Fruit fly (Drosophila melanogaster): ENCODE data around the gene js.

Gene js

dm6 chr3R:16341817-16342374 lies 26.2 kb downstream of the js start, which contains the start of the genes SF2 and pad (continued):
- TF ChIP-seq CG32772 (GFP tag; IDR thresholded peaks at IDR 0.05) (peak; percentile 53), Doc2 (GFP tag; IDR thresholded peaks at IDR 0.05) (no peak), shn (GFP tag; optimal IDR thresholded peaks at IDR 0.05) (peak; percentile 61), CG2129 (GFP tag; IDR thresholded peaks at IDR 0.05; ENCODE audit: partially characterized antibody) (peak; percentile 93), dysf (GFP tag; IDR thresholded peaks at IDR 0.05) (peak; percentile 73), CG8388 (GFP tag; optimal IDR thresholded peaks at IDR 0.05) (peak; percentile 45), crp (GFP tag; optimal IDR thresholded peaks at IDR 0.05) (peak in 1 of 2 experiments; percentile 51), CG2199 (GFP tag; IDR thresholded peaks at IDR 0.05) (no peak), Doc3 (GFP tag; IDR thresholded peaks at IDR 0.05; ENCODE audit: partially characterized antibody) (peak; percentile 95), tx (GFP tag; optimal IDR thresholded peaks at IDR 0.05) (peak; percentile 71), mam (GFP tag; optimal IDR thresholded peaks at IDR 0.05) (peak; percentile 84), CG18011 (GFP tag; optimal IDR thresholded peaks at IDR 0.05) (peak; percentile 63), trem (tag; optimal IDR thresholded peaks at IDR 0.05) (peak; percentile 88), Fer1 (GFP tag; optimal IDR thresholded peaks at IDR 0.05) (peak; percentile 78), CG10959 (GFP tag; IDR thresholded peaks at IDR 0.05) (peak; percentile 48; the same call in 1 of the 2 replicates), lilli (GFP tag; optimal IDR thresholded peaks at IDR 0.05) (peak; percentile 91), Sry-β (GFP tag; optimal IDR thresholded peaks at IDR 0.05) (peak; percentile 18), otp (GFP tag; IDR thresholded peaks at IDR 0.05) (no peak; the same call in 2 of the 3 replicates), tin (GFP tag; optimal IDR thresholded peaks at IDR 0.05) (peak; percentile 88), NC2β (GFP tag; optimal IDR thresholded peaks at IDR 0.05) (peak; percentile 69), dati (GFP tag; IDR thresholded peaks at IDR 0.05) (no peak), CG12299 (tag; optimal IDR thresholded peaks at IDR 0.05) (peak; percentile 69), Drgx (GFP tag; IDR thresholded peaks at IDR 0.05) (no peak), en (GFP tag; optimal IDR thresholded peaks at IDR 0.05) (peak; percentile 44), insv (GFP tag; optimal IDR thresholded peaks at IDR 0.05) (peak in 1 of 2 experiments; percentile 65), Myb (GFP tag; optimal IDR thresholded peaks at IDR 0.05) (peak; percentile 56), CG13775 (GFP tag; optimal IDR thresholded peaks at IDR 0.05) (peak; percentile 84), CG34224 (GFP tag; IDR thresholded peaks at IDR 0.05; ENCODE audit: partially characterized antibody) (peak; percentile 92), nau (GFP tag; optimal IDR thresholded peaks at IDR 0.05) (peak; percentile 65), Rx (GFP tag; IDR thresholded peaks at IDR 0.05) (peak; percentile 42), Antp (GFP tag; optimal IDR thresholded peaks at IDR 0.05) (peak; percentile 65), CoRest (tag; optimal IDR thresholded peaks at IDR 0.05) (peak; percentile 89), CG15269 (tag; optimal IDR thresholded peaks at IDR 0.05) (peak; percentile 78), CG8290 (GFP tag; optimal IDR thresholded peaks at IDR 0.05) (peak; percentile 83), CG8290 (tag; optimal IDR thresholded peaks at IDR 0.05) (peak in 1 of 2 experiments; percentile 34), sisA (GFP tag; IDR thresholded peaks at IDR 0.05) (peak; percentile 71), run (tag; optimal IDR thresholded peaks at IDR 0.05) (peak; percentile 51), gce (GFP tag; IDR thresholded peaks at IDR 0.05) (no peak), CG4328 (GFP tag; optimal IDR thresholded peaks at IDR 0.05) (peak; percentile 74), gsb-n (tag; optimal IDR thresholded peaks at IDR 0.05) (peak; percentile 63), CG14860 (GFP tag; IDR thresholded peaks at IDR 0.05; ENCODE audit: partially characterized antibody) (peak; percentile 97), CG12236 (GFP tag; optimal IDR thresholded peaks at IDR 0.05) (peak; percentile 16), hkb (optimal IDR thresholded peaks at IDR 0.05) (no peak), hkb (GFP tag; IDR thresholded peaks at IDR 0.05) (peak; percentile 51), CG16813 (GFP tag; IDR thresholded peaks at IDR 0.05; ENCODE audit: partially characterized antibody) (peak; percentile 98), CG16815 (GFP tag; optimal IDR thresholded peaks at IDR 0.05) (peak; percentile 61), C15 (GFP tag; IDR thresholded peaks at IDR 0.05) (no peak), mld (GFP tag; IDR thresholded peaks at IDR 0.05; ENCODE audit: partially characterized antibody) (peak; percentile 82), esg (GFP tag; conservative IDR thresholded peaks at IDR 0.05) (peak; percentile 47; the same call in 1 of the 2 replicates), CG16779 (GFP tag; IDR thresholded peaks at IDR 0.05) (no peak), Ets65A (GFP tag) (peak; percentile 96)
